Fruit fly (Drosophila melanogaster) whole organism, pupa: Measurements from ENCODE around the gene yellow-e2.

ENCODE experiments used
- CG10348 ChIP-seq: fragments of 200-800 bp; sonication (Bioruptor generic); IDR thresholded peaks from 2 replicates; pipeline ENCODE4 v1.3.6; 2022; ENCODE audit warnings: missing biosample characterization, missing genetic modification characterization
- CG13204 ChIP-seq: fragments of 200-800 bp; sonication (Bioruptor generic); optimal IDR thresholded peaks from 2 replicates; lab custom pipeline; 2018; ENCODE audit warnings: missing biosample characterization, mild to moderate bottlenecking, missing genetic modification characterization, moderate library complexity
- CG14655 ChIP-seq: fragments of 200-800 bp; sonication (Bioruptor generic); optimal IDR thresholded peaks from 3 replicates; lab custom pipeline; 2017; ENCODE audit warnings: mild to moderate bottlenecking, missing biosample characterization, missing genetic modification reagents, missing genetic modification characterization
- CG17806 ChIP-seq: fragments of 200-800 bp; sonication (Bioruptor generic); optimal IDR thresholded peaks from 2 replicates; lab custom pipeline; 2018; ENCODE audit warnings: missing biosample characterization, mild to moderate bottlenecking, missing genetic modification characterization, moderate library complexity
- CG34367 ChIP-seq: fragments of 200-800 bp; sonication (Bioruptor generic); optimal IDR thresholded peaks from 2 replicates; lab custom pipeline; 2018; ENCODE audit warnings: missing biosample characterization, mild to moderate bottlenecking, missing genetic modification characterization
- CG4496 ChIP-seq: fragments of 200-800 bp; sonication (Bioruptor generic); IDR thresholded peaks from 3 replicates; pipeline ENCODE4 v1.3.6; 2022; ENCODE audit warnings: missing biosample characterization, missing genetic modification characterization
- CG9948 ChIP-seq: fragments of 200-800 bp; sonication (Bioruptor generic); optimal IDR thresholded peaks from 2 replicates; lab custom pipeline; 2018; ENCODE audit warnings: missing biosample characterization, mild to moderate bottlenecking, missing genetic modification characterization, moderate library complexity
- Pif1A ChIP-seq: fragments of 200-800 bp; sonication (Bioruptor generic); optimal IDR thresholded peaks from 3 replicates; lab custom pipeline; 2016; ENCODE audit warnings: missing biosample characterization, missing genetic modification characterization
- rn ChIP-seq: fragments of 200-800 bp; sonication (Bioruptor generic); IDR thresholded peaks from 2 replicates; pipeline ENCODE4 v1.3.6; 2022; ENCODE audit warnings: missing biosample characterization, missing genetic modification characterization

dm6 chr3R:13446489-13446888 lies 39.7 kb upstream of the yellow-e2 start:
- TF ChIP-seq CG34367 (tag; lab: Kevin White, UChicago) (no peak), rn (no peak), CG9948 (tag; lab: Kevin White, UChicago) (no peak), Pif1A (GFP tag; lab: Kevin White, UChicago) (no peak), CG4496 (no peak), CG14655 (GFP tag; lab: Kevin White, UChicago) (peak; percentile 29), CG17806 (tag; lab: Kevin White, UChicago) (no peak), CG10348 (GFP tag; lab: Robert Waterston, UW) (no peak), CG13204 (GFP tag; lab: Kevin White, UChicago) (no peak)
